Fruit fly (Drosophila melanogaster) whole organism, pupa: ENCODE results near the gene CG33170.

Experiments used
- CG10348 ChIP-seq: fragments of 200-800 bp; sonication (Bioruptor generic); IDR thresholded peaks from 2 replicates; pipeline ENCODE4 v1.3.6; 2022; ENCODE audit warnings: missing biosample characterization, missing genetic modification characterization
- CG12605 ChIP-seq: fragments of 200-800 bp; sonication (Bioruptor generic); IDR thresholded peaks from 2 replicates; pipeline ENCODE4 v1.3.6; 2022; ENCODE audit warnings: missing biosample characterization, missing genetic modification characterization
- CG13204 ChIP-seq: fragments of 200-800 bp; sonication (Bioruptor generic); optimal IDR thresholded peaks from 2 replicates; lab custom pipeline; 2018; ENCODE audit warnings: missing biosample characterization, mild to moderate bottlenecking, missing genetic modification characterization, moderate library complexity
- CG14655 ChIP-seq: fragments of 200-800 bp; sonication (Bioruptor generic); optimal IDR thresholded peaks from 3 replicates; lab custom pipeline; 2017; ENCODE audit warnings: mild to moderate bottlenecking, missing biosample characterization, missing genetic modification reagents, missing genetic modification characterization
- CG15710 ChIP-seq: fragments of 200-800 bp; sonication (Bioruptor generic); optimal IDR thresholded peaks from 2 replicates; lab custom pipeline; 2018; ENCODE audit warnings: missing biosample characterization, mild to moderate bottlenecking, missing genetic modification characterization, moderate library complexity
- CG17806 ChIP-seq: fragments of 200-800 bp; sonication (Bioruptor generic); optimal IDR thresholded peaks from 2 replicates; lab custom pipeline; 2018; ENCODE audit warnings: missing biosample characterization, mild to moderate bottlenecking, missing genetic modification characterization, moderate library complexity
- CG32121 ChIP-seq: fragments of 200-800 bp; sonication (Bioruptor generic); IDR thresholded peaks from 2 replicates; pipeline ENCODE4 v1.3.6; 2022; ENCODE audit warnings: missing biosample characterization, missing genetic modification characterization
- CG34367 ChIP-seq: fragments of 200-800 bp; sonication (Bioruptor generic); optimal IDR thresholded peaks from 2 replicates; lab custom pipeline; 2018; ENCODE audit warnings: missing biosample characterization, mild to moderate bottlenecking, missing genetic modification characterization
- CG4496 ChIP-seq: fragments of 200-800 bp; sonication (Bioruptor generic); IDR thresholded peaks from 3 replicates; pipeline ENCODE4 v1.3.6; 2022; ENCODE audit warnings: missing biosample characterization, missing genetic modification characterization
- CG8159 ChIP-seq: fragments of 200-800 bp; sonication (Bioruptor generic); optimal IDR thresholded peaks from 3 replicates; lab custom pipeline; 2018; ENCODE audit warnings: missing biosample characterization, mild to moderate bottlenecking, missing genetic modification characterization, moderate library complexity
- CG8301 ChIP-seq: fragments of 200-800 bp; sonication (Bioruptor generic); optimal IDR thresholded peaks from 2 replicates; lab custom pipeline; 2018; ENCODE audit warnings: missing biosample characterization, mild to moderate bottlenecking, missing genetic modification characterization
- CG9948 ChIP-seq: fragments of 200-800 bp; sonication (Bioruptor generic); optimal IDR thresholded peaks from 2 replicates; lab custom pipeline; 2018; ENCODE audit warnings: missing biosample characterization, mild to moderate bottlenecking, missing genetic modification characterization, moderate library complexity
- D1 ChIP-seq: fragments of 200-800 bp; sonication (Bioruptor generic); optimal IDR thresholded peaks from 2 replicates; lab custom pipeline; 2018; ENCODE audit warnings: missing biosample characterization, mild to moderate bottlenecking, missing genetic modification characterization, moderate library complexity
- EcR ChIP-seq: fragments of 200-800 bp; sonication (Bioruptor generic); optimal IDR thresholded peaks from 3 replicates; lab custom pipeline; 2019; ENCODE audit warnings: missing biosample characterization, missing genetic modification characterization, mild to moderate bottlenecking, moderate library complexity, missing genetic modification reagents
- Ets98B ChIP-seq: fragments of 200-800 bp; sonication (Bioruptor generic); IDR thresholded peaks from 2 replicates; pipeline ENCODE4 v1.3.6; 2022; ENCODE audit warnings: missing biosample characterization, missing genetic modification characterization
- Pif1A ChIP-seq: fragments of 200-800 bp; sonication (Bioruptor generic); optimal IDR thresholded peaks from 3 replicates; lab custom pipeline; 2016; ENCODE audit warnings: missing biosample characterization, missing genetic modification characterization
- Pif1B ChIP-seq: fragments of 200-800 bp; sonication (Bioruptor generic); optimal IDR thresholded peaks from 3 replicates; lab custom pipeline; 2016; ENCODE audit warnings: missing biosample characterization, missing genetic modification characterization
- Snoo ChIP-seq: fragments of 200-800 bp; sonication (Bioruptor generic); optimal IDR thresholded peaks from 3 replicates; lab custom pipeline; 2017; ENCODE audit warnings: missing biosample characterization, mild to moderate bottlenecking, missing genetic modification characterization, inconsistent platforms
- fd96Ca ChIP-seq: fragments of 200-800 bp; sonication (Bioruptor generic); IDR thresholded peaks from 3 replicates; pipeline ENCODE4 v1.3.6; 2022; ENCODE audit warnings: missing biosample characterization, missing genetic modification characterization
- gl ChIP-seq: fragments of 200-800 bp; sonication (Bioruptor generic); optimal IDR thresholded peaks from 2 replicates; lab custom pipeline; 2018; ENCODE audit warnings: missing biosample characterization, mild to moderate bottlenecking, missing genetic modification characterization
- rn ChIP-seq: fragments of 200-800 bp; sonication (Bioruptor generic); IDR thresholded peaks from 2 replicates; pipeline ENCODE4 v1.3.6; 2022; ENCODE audit warnings: missing biosample characterization, missing genetic modification characterization

CG33170 gene

dm6 chr3L:22879344-22879723 lies 14.9 kb downstream of the CG33170 start:
- TF ChIP-seq Pif1B = no peak
- TF ChIP-seq, all 21 proteins: peak for 0

dm6 chr3L:22880914-22881313 lies 16.5 kb downstream of the CG33170 start, which contains the start of gene slif:
slif (plus strand) TSS chr3L:22881045.
- no peak for TF ChIP-seq CG32121 (GFP tag; lab: Robert Waterston, UW)
- TF ChIP-seq D1 (tag; lab: Kevin White, UChicago) = no peak
- no peak for TF ChIP-seq Snoo (tag; lab: Kevin White, UChicago)
- TF ChIP-seq CG17806 (tag; lab: Kevin White, UChicago) = no peak
- TF ChIP-seq CG34367 (tag; lab: Kevin White, UChicago) = no peak
- TF ChIP-seq Pif1B = no peak

dm6 chr3L:22883649-22884048 lies 19.2 kb downstream of the CG33170 start:
- TF ChIP-seq CG4496 = 0 out of 3 replicates have a peak, but pooled peaks have one; percentile 6
- TF ChIP-seq CG9948 (tag; lab: Kevin White, UChicago) = no peak
- TF ChIP-seq, all 21 proteins: peak for 1

dm6 chr3L:22884481-22884880 lies 20.1 kb downstream of the CG33170 start:
- TF ChIP-seq CG14655 (GFP tag; lab: Kevin White, UChicago) (no peak), CG12605 (GFP tag; lab: Robert Waterston, UW) (no peak), CG17806 (tag; lab: Kevin White, UChicago) (no peak), CG13204 (GFP tag; lab: Kevin White, UChicago) (no peak), Pif1B (no peak), gl (tag; lab: Kevin White, UChicago) (no peak), CG34367 (tag; lab: Kevin White, UChicago) (no peak), CG10348 (GFP tag; lab: Robert Waterston, UW) (no peak), CG8301 (tag; lab: Kevin White, UChicago) (no peak), fd96Ca (GFP tag; lab: Robert Waterston, UW) (no peak), Ets98B (GFP tag; lab: Robert Waterston, UW) (no peak)

DNA sequence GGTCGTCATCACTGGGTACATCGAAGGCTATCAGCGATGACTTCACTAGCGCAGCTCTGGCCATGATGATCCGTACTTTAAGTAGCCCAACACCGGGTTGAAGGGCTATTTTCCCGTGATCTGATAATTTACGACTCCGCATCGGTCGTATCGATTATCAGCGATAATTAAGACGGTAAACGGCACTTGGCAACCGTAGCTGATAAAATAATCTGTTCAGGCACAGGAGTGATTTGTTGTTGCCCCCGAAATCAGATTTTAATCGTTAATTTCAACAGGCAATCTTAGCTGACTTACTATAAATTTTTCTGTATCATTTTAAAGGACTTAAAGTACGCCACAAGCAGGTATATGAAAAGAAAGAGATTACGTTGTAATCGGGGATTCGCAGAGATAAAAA lies 21.4 kb downstream of the CG33170 start:
- no peak for TF ChIP-seq EcR (GFP tag; lab: Kevin White, UChicago)
- no peak for TF ChIP-seq gl (tag; lab: Kevin White, UChicago)
- TF ChIP-seq CG9948 (tag; lab: Kevin White, UChicago) = no peak
- no peak for TF ChIP-seq Pif1B
- no peak for TF ChIP-seq CG14655 (GFP tag; lab: Kevin White, UChicago)
- TF ChIP-seq Pif1A (GFP tag; lab: Kevin White, UChicago) = no peak
- no peak for TF ChIP-seq CG32121 (GFP tag; lab: Robert Waterston, UW)
- no peak for TF ChIP-seq CG15710 (tag; lab: Kevin White, UChicago)
- TF ChIP-seq CG10348 (GFP tag; lab: Robert Waterston, UW) = no peak
- TF ChIP-seq rn (GFP tag; lab: Robert Waterston, UW) = no peak

DNA sequence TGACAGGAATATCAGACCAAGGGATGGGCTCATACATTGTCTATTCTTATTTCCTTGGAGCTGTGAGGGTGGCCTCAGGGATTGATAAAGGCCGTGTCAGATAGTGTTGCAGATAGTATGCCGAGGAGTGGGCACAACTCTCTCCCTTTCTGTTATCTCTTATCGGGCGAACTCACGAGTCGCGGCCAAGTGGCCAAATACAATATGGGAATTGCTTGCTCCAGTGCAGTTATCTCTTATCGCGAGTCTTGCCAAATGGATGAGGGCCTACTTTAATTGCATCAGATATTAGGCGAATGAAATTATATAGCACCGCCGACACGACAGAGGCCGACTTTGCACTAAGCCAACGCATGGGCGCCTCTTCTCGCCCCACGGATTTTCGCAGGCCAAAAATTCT lies 22.5 kb downstream of the CG33170 start:
- TF ChIP-seq EcR (GFP tag; lab: Kevin White, UChicago) = peak; percentile 47
- TF ChIP-seq Pif1B = no peak
- TF ChIP-seq D1 (tag; lab: Kevin White, UChicago) = no peak
- TF ChIP-seq CG9948 (tag; lab: Kevin White, UChicago) = no peak

DNA sequence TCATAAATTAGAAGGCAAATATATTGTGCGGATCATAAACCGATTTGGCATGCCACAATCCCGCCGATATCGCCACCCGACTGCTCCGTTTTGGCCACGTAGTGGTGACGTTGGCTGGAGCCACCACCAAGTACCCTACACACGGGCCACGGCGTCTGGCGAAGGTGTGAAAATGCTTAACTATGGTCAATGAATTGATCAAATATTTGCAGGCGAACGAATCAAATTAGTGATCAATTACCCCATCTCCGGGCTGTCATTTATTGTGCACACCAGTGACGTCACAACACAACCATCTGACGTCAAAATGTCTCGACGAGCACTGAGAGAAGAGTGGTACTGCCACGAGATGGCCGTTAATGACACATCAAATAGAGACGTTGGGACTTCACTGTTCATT lies 23.3 kb downstream of the CG33170 start:
- TF ChIP-seq Ets98B (GFP tag; lab: Robert Waterston, UW) = no peak
- no peak for TF ChIP-seq gl (tag; lab: Kevin White, UChicago)
- TF ChIP-seq CG14655 (GFP tag; lab: Kevin White, UChicago) = no peak
- no peak for TF ChIP-seq CG17806 (tag; lab: Kevin White, UChicago)
- no peak for TF ChIP-seq CG9948 (tag; lab: Kevin White, UChicago)
- TF ChIP-seq CG12605 (GFP tag; lab: Robert Waterston, UW) = no peak
- no peak for TF ChIP-seq D1 (tag; lab: Kevin White, UChicago)
- no peak for TF ChIP-seq CG4496
- no peak for TF ChIP-seq fd96Ca (GFP tag; lab: Robert Waterston, UW)
- TF ChIP-seq CG34367 (tag; lab: Kevin White, UChicago) = no peak
- TF ChIP-seq Pif1B = no peak

DNA sequence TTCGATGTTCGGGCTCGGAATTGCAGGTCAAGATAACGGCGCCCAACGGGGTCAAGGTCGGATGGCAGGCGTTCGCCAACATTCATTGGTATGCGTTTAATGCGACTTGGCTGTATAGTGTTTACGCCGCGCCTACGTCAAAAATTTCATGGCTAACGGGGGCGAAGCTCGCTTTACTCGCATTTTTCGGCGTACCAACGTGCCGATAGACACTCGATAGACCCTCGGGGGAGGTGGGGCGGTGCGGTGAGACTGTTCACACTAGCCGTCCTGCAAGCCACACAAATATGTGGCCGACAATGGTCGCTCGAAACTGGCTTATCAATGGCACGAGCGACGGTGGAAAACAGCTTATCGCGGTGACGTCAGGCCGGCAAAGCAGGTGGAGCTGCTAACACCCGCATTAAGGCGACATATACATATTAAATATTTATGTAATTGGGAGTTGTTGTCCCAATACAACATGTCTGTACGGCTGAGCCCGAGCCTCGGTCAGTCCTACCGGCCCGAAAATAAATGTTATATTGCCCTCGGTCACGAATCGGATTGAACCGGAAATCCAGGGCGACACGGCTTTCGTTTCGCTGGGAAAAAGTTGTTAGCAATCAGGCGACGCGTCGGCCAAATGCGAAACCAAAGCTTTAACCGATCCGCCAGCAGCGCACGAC lies 24.3 kb downstream of the CG33170 start:
- no peak for TF ChIP-seq rn (GFP tag; lab: Robert Waterston, UW)
- TF ChIP-seq gl (tag; lab: Kevin White, UChicago) = no peak
- no peak for TF ChIP-seq Pif1A (GFP tag; lab: Kevin White, UChicago)
- TF ChIP-seq CG9948 (tag; lab: Kevin White, UChicago) = no peak
- no peak for TF ChIP-seq CG14655 (GFP tag; lab: Kevin White, UChicago)
- no peak for TF ChIP-seq CG17806 (tag; lab: Kevin White, UChicago)
- no peak for TF ChIP-seq CG32121 (GFP tag; lab: Robert Waterston, UW)
- TF ChIP-seq CG8159 = no peak
- TF ChIP-seq CG8301 (tag; lab: Kevin White, UChicago) = no peak
- TF ChIP-seq CG10348 (GFP tag; lab: Robert Waterston, UW) = no peak
- TF ChIP-seq D1 (tag; lab: Kevin White, UChicago) = no peak
- TF ChIP-seq fd96Ca (GFP tag; lab: Robert Waterston, UW) = no peak
- no peak for TF ChIP-seq CG34367 (tag; lab: Kevin White, UChicago)
- no peak for TF ChIP-seq Snoo (tag; lab: Kevin White, UChicago)
- no peak for TF ChIP-seq EcR (GFP tag; lab: Kevin White, UChicago)
- no peak for TF ChIP-seq CG12605 (GFP tag; lab: Robert Waterston, UW)
- TF ChIP-seq CG15710 (tag; lab: Kevin White, UChicago) = no peak
- no peak for TF ChIP-seq CG4496
- TF ChIP-seq Ets98B (GFP tag; lab: Robert Waterston, UW) = no peak
- no peak for TF ChIP-seq CG13204 (GFP tag; lab: Kevin White, UChicago)
- TF ChIP-seq, all 21 proteins: peak for 0
